Worm (Caenorhabditis elegans) whole organism, dauer: ENCODE results near the gene M03F8.6.

ENCODE experiments used
- unc-62 ChIP-seq: sonication (generic microtip); optimal IDR thresholded peaks from 2 replicates; lab custom pipeline; 2017; ENCODE audit warnings: missing biosample characterization, missing genetic modification reagents, missing genetic modification characterization

M03F8.6 gene

ce11 chrV:5907090-5907489 is 47.6 kb downstream of the M03F8.6 start, which contains the start of gene C04E6.4:
Gene C04E6.4 (plus strand): TSS chrV:5907390.
- TF ChIP-seq unc-62 (GFP tag; lab: Kevin White, UChicago) = no peak

ce11 chrV:5906252-5906651 is 48.4 kb downstream of the M03F8.6 start, which contains the start of gene srd-15:
Gene srd-15 (minus strand): TSS chrV:5906352.
- no peak for TF ChIP-seq unc-62 (GFP tag; lab: Kevin White, UChicago)
